Worm (Caenorhabditis elegans) whole organism, young adult: ENCODE measurements around the gene Y37A1A.3.

Source experiments
- K11D2.4 ChIP-seq: fragments of 200-800 bp; sonication (Bioruptor generic); IDR thresholded peaks from 2 replicates; pipeline ENCODE4 v1.3.6; 2022; ENCODE audit warnings: missing genetic modification reagents, missing genetic modification characterization, missing compliant biosample characterization
- attf-6 ChIP-seq: fragments of 200-800 bp; sonication (Bioruptor generic); IDR thresholded peaks from 2 replicates; pipeline ENCODE4 v1.3.6; 2022; ENCODE audit warnings: missing genetic modification reagents, missing genetic modification characterization, missing compliant biosample characterization
- dpff-1 ChIP-seq: sonication (generic microtip); optimal IDR thresholded peaks from 2 replicates; lab custom pipeline; 2017; ENCODE audit warnings: mild to moderate bottlenecking, missing genetic modification characterization, missing compliant biosample characterization
- ekl-4 ChIP-seq: fragments of 200-800 bp; sonication (Bioruptor generic); IDR thresholded peaks from 2 replicates; pipeline ENCODE4 v1.3.6; 2022; ENCODE audit warnings: missing genetic modification reagents, missing genetic modification characterization, missing compliant biosample characterization
- mel-28 ChIP-seq: sonication (generic microtip); optimal IDR thresholded peaks from 2 replicates; lab custom pipeline; 2016; ENCODE audit warnings: borderline replicate concordance, mild to moderate bottlenecking, missing genetic modification characterization, missing compliant biosample characterization
- pha-4 ChIP-seq: fragments of 150-350 bp; sonication (generic microtip); optimal IDR thresholded peaks from 2 replicates; lab custom pipeline; 2014; ENCODE audit warnings: missing biosample characterization, missing genetic modification reagents, missing genetic modification characterization
- repo-1 ChIP-seq: sonication (generic microtip); optimal IDR thresholded peaks from 2 replicates; lab custom pipeline; 2017; ENCODE audit warnings: mild to moderate bottlenecking, missing genetic modification characterization, missing compliant biosample characterization
- unc-62 ChIP-seq: fragments of 150-350 bp; optimal IDR thresholded peaks from 2 replicates; lab custom pipeline; 2014; ENCODE audit warnings: missing biosample characterization, missing genetic modification reagents, missing genetic modification characterization

ce11 chrIV:13940847-13941246 is 38.2 kb upstream of the Y37A1A.3 start:
- TF ChIP-seq pha-4 (no peak), mel-28 (tag; lab: Kevin White, UChicago) (no peak), K11D2.4 (GFP tag; lab: Robert Waterston, UW) (no peak), ekl-4 (no peak), attf-6 (GFP tag; lab: Robert Waterston, UW) (no peak), repo-1 (no peak), unc-62 (no peak), dpff-1 (tag; lab: Kevin White, UChicago) (no peak)
